Worm (Caenorhabditis elegans): Measurements from ENCODE around the gene C13F10.7.

Gene C13F10.7

DNA sequence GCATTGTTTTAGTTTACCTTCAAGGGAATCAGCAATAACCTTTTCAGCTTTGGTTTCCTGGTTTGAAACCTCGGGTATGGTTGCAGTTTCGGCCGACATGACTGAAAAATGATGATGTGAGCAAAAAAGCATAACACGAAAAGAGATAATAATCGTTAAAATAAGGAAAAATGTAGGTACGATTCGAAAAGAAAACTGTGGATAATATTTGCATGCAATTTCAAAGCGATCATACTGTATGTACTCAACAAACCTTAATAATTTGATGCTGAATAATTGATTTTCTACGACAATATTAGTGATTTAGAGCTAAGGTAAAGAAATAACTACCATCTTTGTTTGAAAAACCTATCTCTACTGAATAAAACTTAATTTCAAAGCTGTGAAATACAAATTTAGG lies 27.0 kb downstream of the C13F10.7 start, which contains the start of gene attf-2:
attf-2 (minus strand) TSS at position 101 of the 400 bp plus-strand sequence.
- TF ChIP-seq unc-62 (GFP tag; optimal IDR thresholded peaks at IDR 0.05) (no peak), elt-1 (tag; optimal IDR thresholded peaks at IDR 0.05; ENCODE audit: borderline replicate concordance, insufficient read depth) (no peak), ces-1 (GFP tag; optimal IDR thresholded peaks at IDR 0.05) (no peak), snpc-4 (tag; optimal IDR thresholded peaks at IDR 0.05) (no peak), mab-5 (tag; optimal IDR thresholded peaks at IDR 0.05) (no peak)

DNA sequence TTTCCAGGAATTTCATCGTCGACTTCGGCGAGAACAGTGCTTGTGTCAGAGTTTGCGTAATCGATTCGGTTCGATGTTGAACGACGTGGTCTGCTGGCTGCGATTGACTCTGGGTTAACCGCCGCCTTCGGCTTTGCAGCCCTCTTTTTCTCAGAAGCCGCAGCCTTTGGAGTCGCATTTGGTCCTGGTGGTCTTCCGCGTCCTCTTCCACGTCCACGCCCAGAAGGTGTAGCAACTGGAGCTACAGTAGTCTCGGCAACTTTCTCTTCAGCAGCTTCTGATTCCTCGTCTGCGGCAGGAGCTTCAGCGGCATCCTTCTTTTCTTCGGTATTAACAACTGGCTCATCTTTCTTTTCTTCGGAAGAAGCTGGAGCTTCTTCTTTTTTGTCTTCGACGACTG lies 28.2 kb downstream of the C13F10.7 start:
- TF ChIP-seq M03D4.4 (tag; optimal IDR thresholded peaks at IDR 0.05) (no peak), ztf-11 (tag; optimal IDR thresholded peaks at IDR 0.05) (no peak), sem-2 (GFP tag; optimal IDR thresholded peaks at IDR 0.05) (no peak), lin-13 (tag; optimal IDR thresholded peaks at IDR 0.05) (no peak), blmp-1 (tag; optimal IDR thresholded peaks at IDR 0.05) (no peak), ham-2 (GFP tag; optimal IDR thresholded peaks at IDR 0.05) (no peak), unc-62 (GFP tag; optimal IDR thresholded peaks at IDR 0.05) (no peak), nhr-76 (tag; optimal IDR thresholded peaks at IDR 0.05) (no peak), pha-4 (tag; optimal IDR thresholded peaks at IDR 0.05) (no peak), ces-1 (GFP tag; optimal IDR thresholded peaks at IDR 0.05) (no peak), drap-1 (GFP tag; optimal IDR thresholded peaks at IDR 0.05) (no peak), elt-1 (tag; optimal IDR thresholded peaks at IDR 0.05; ENCODE audit: borderline replicate concordance, insufficient read depth) (no peak), mep-1 (tag; optimal IDR thresholded peaks at IDR 0.05) (no peak)

DNA sequence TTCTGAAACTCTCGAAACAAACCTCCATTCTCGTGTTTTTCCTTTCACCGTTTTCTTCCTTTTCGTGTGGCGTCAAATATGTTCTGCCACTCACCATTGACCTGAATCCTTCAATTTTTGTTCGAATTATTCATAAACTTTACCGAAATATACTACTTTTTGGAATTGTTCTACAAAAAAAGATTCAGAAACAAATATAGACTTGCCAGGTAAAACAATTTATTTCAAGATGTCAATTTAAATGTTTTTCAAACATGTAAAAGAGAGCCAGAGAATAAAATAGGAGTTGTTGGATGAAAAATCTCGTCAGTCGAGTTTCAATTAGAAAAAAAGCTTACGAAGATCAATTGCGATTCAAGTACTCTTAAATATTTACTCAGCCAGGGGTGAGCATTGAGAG lies 29.5 kb downstream of the C13F10.7 start, which contains the start of gene F09G2.8:
F09G2.8 (minus strand) TSS at position 101 of the 400 bp plus-strand sequence.
- TF ChIP-seq nhr-12 (tag; optimal IDR thresholded peaks at IDR 0.05) = no peak
- TF ChIP-seq ham-2 (GFP tag; optimal IDR thresholded peaks at IDR 0.05) = no peak
- no peak for TF ChIP-seq tbx-8 (GFP tag; optimal IDR thresholded peaks at IDR 0.05)
- no peak for TF ChIP-seq mep-1 (tag; optimal IDR thresholded peaks at IDR 0.05)
- no peak for TF ChIP-seq elt-1 (tag; optimal IDR thresholded peaks at IDR 0.05; ENCODE audit: borderline replicate concordance, insufficient read depth)

DNA sequence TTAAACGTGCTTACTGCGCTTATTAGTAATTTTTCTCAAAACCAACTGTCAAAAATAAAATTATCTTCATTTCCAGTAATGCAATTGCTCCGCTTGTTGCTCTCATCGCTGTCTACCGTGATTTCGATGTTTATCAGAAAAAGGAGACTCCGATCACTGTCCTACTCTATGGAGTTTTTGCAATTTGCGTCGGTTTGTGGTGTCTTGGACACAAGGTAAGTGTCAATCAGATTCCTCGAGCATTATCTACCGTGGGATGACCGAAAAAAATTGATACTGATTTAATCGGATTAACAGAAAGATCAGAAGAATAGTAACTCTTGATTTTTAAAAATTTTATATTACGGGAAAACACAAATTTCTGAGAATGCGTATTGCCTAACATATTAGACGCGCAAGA lies 35.8 kb downstream of the C13F10.7 start:
- TF ChIP-seq nhr-28 (tag; optimal IDR thresholded peaks at IDR 0.05) (no peak), elt-3 (tag; optimal IDR thresholded peaks at IDR 0.05) (no peak), ham-2 (GFP tag; optimal IDR thresholded peaks at IDR 0.05) (no peak), lin-32 (GFP tag; optimal IDR thresholded peaks at IDR 0.05) (no peak), ceh-39 (tag; optimal IDR thresholded peaks at IDR 0.05) (no peak), snpc-4 (tag; optimal IDR thresholded peaks at IDR 0.05) (no peak), unc-62 (GFP tag; optimal IDR thresholded peaks at IDR 0.05) (no peak), tbx-8 (GFP tag; optimal IDR thresholded peaks at IDR 0.05) (no peak), nhr-237 (tag; optimal IDR thresholded peaks at IDR 0.05) (no peak), mab-5 (tag; optimal IDR thresholded peaks at IDR 0.05) (no peak), unc-39 (tag; optimal IDR thresholded peaks at IDR 0.05) (no peak), lin-13 (tag; optimal IDR thresholded peaks at IDR 0.05) (no peak), sem-2 (GFP tag; optimal IDR thresholded peaks at IDR 0.05) (no peak)

DNA sequence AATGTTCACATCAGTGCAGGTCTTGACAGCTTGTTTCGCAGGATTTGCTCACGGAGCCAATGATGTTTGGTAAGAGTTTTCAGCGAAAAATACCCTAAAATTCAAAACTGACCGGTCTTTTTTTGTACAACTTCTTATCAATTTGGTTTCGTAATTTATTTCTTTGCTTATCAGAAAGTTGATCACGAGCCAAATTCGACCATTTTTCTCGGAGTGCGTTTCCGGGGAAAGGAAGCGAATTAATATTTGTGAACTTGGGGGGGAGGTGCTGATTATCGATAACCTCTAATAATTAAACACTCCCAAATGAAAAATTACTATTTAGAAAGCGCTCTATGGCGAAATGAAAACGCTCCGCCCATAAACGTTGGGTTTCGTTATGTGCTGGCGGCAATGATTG lies 36.5 kb downstream of the C13F10.7 start:
- TF ChIP-seq nhr-12 (tag; optimal IDR thresholded peaks at IDR 0.05) (no peak), bed-3 (GFP tag; optimal IDR thresholded peaks at IDR 0.05) (no peak), ces-1 (GFP tag; optimal IDR thresholded peaks at IDR 0.05) (no peak), tbx-8 (GFP tag; optimal IDR thresholded peaks at IDR 0.05) (no peak), nhr-28 (tag; optimal IDR thresholded peaks at IDR 0.05) (no peak), drap-1 (GFP tag; optimal IDR thresholded peaks at IDR 0.05) (no peak), lin-13 (tag; optimal IDR thresholded peaks at IDR 0.05) (no peak), lsy-2 (tag; optimal IDR thresholded peaks at IDR 0.05) (no peak), ceh-39 (tag; optimal IDR thresholded peaks at IDR 0.05) (no peak), elt-3 (tag; optimal IDR thresholded peaks at IDR 0.05) (no peak), mep-1 (tag; optimal IDR thresholded peaks at IDR 0.05) (no peak), unc-62 (GFP tag; optimal IDR thresholded peaks at IDR 0.05) (no peak), nhr-76 (tag; optimal IDR thresholded peaks at IDR 0.05) (no peak), blmp-1 (tag; optimal IDR thresholded peaks at IDR 0.05) (no peak), hlh-1 (tag; optimal IDR thresholded peaks at IDR 0.05) (no peak), sptf-1 (tag; optimal IDR thresholded peaks at IDR 0.05) (no peak), unc-120 (tag; optimal IDR thresholded peaks at IDR 0.05; ENCODE audit: poor library complexity, severe bottlenecking) (no peak)

DNA sequence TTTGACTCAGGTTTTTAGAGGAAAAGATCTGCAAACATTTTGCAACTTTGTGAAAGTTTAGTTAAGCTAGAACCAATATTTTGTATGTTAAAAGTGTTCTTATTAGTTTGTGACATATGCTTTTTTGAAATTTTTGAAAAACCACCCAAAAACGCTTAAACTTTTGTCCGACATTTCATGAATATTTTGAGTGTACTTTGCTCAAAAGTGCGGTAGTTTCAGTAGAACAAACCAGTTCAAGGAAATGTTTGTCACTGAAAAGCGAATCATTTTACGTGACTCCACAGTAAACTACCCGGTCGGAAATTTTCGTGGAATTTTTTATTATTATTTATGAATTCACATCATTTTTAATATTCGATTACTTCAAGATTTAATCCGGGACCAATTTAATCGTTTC lies 38.5 kb downstream of the C13F10.7 start, which contains the start of gene pitr-5:
pitr-5 (plus strand) TSS at position 301 of the 400 bp plus-strand sequence.
- no peak for TF ChIP-seq mep-1 (tag; optimal IDR thresholded peaks at IDR 0.05)
- TF ChIP-seq lin-32 (GFP tag; optimal IDR thresholded peaks at IDR 0.05) = no peak
- TF ChIP-seq ces-1 (GFP tag; optimal IDR thresholded peaks at IDR 0.05) = no peak
- TF ChIP-seq ztf-11 (tag; optimal IDR thresholded peaks at IDR 0.05) = no peak
- no peak for TF ChIP-seq blmp-1 (tag; optimal IDR thresholded peaks at IDR 0.05)
- TF ChIP-seq unc-62 (GFP tag; optimal IDR thresholded peaks at IDR 0.05) = no peak
- TF ChIP-seq cnd-1 (tag; optimal IDR thresholded peaks at IDR 0.05) = no peak
- no peak for TF ChIP-seq sem-2 (GFP tag; optimal IDR thresholded peaks at IDR 0.05)
- TF ChIP-seq M03D4.4 (tag; optimal IDR thresholded peaks at IDR 0.05) = no peak
- no peak for TF ChIP-seq nhr-12 (tag; optimal IDR thresholded peaks at IDR 0.05)
- TF ChIP-seq mab-5 (tag; optimal IDR thresholded peaks at IDR 0.05) = no peak
- TF ChIP-seq zip-8 (tag; optimal IDR thresholded peaks at IDR 0.05) = no peak
- no peak for TF ChIP-seq ceh-83 (GFP tag; optimal IDR thresholded peaks at IDR 0.05)
- TF ChIP-seq lin-13 (tag; optimal IDR thresholded peaks at IDR 0.05) = no peak
- TF ChIP-seq drap-1 (GFP tag; optimal IDR thresholded peaks at IDR 0.05) = no peak
